Fruit fly (Drosophila melanogaster): ENCODE data around the gene CG5787.

CG5787 gene

DNA sequence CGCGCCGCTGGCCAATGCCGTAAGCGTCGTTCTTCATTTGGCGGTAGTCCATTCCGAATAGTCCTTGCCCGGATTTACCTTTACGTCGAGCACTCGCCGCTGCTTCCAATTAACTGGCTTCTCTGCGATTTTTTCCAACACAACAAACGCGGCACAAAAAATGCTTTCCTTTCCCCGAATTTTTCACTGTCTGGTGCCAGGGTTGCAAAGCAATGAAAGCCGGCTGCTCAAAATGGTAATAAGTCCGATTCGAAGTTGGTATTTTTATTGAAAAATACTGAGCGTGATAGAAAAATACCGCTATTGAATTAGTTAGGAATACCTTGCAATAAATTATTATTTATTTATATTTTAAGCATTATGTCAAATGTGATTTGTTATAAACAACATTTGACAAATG, 497 bp downstream of the CG5787 start (continued):
- TF ChIP-seq CG9797 (GFP tag; optimal IDR thresholded peaks at IDR 0.05) = peak; percentile 79
- TF ChIP-seq CG11247 (GFP tag; IDR thresholded peaks at IDR 0.05) = no peak
- TF ChIP-seq CG31224 (GFP tag; IDR thresholded peaks at IDR 0.05) = no peak
- no peak for TF ChIP-seq CrebB (tag; optimal IDR thresholded peaks at IDR 0.05)
- TF ChIP-seq Gsc (GFP tag; IDR thresholded peaks at IDR 0.05) = no peak
- no peak for TF ChIP-seq CG1647 (GFP tag; optimal IDR thresholded peaks at IDR 0.05)
- no peak for TF ChIP-seq NC2α (GFP tag; optimal IDR thresholded peaks at IDR 0.05)
- no peak for TF ChIP-seq CG5245 (GFP tag; optimal IDR thresholded peaks at IDR 0.05)
- TF ChIP-seq Poxn (GFP tag; IDR thresholded peaks at IDR 0.05) = no peak
- TF ChIP-seq Lim3 (GFP tag; IDR thresholded peaks at IDR 0.05) = no peak
- no peak for TF ChIP-seq pros (GFP tag; optimal IDR thresholded peaks at IDR 0.05)
- no peak for TF ChIP-seq bbx (GFP tag; IDR thresholded peaks at IDR 0.05; ENCODE audit: partially characterized antibody)
- peak in 1 of 3 experiments; percentile 7 for TF ChIP-seq Stat92E (GFP tag; optimal IDR thresholded peaks at IDR 0.05)
- TF ChIP-seq CG1602 (GFP tag; optimal IDR thresholded peaks at IDR 0.05) = no peak
- TF ChIP-seq dm (GFP tag; optimal IDR thresholded peaks at IDR 0.05) = peak; percentile 2
- peak; percentile 6 for TF ChIP-seq Sry-δ (GFP tag; optimal IDR thresholded peaks at IDR 0.05)
- no peak for TF ChIP-seq ato (GFP tag; IDR thresholded peaks at IDR 0.05; ENCODE audit: partially characterized antibody)
- TF ChIP-seq CG4328 (GFP tag; optimal IDR thresholded peaks at IDR 0.05) = no peak
- TF ChIP-seq oc (tag; optimal IDR thresholded peaks at IDR 0.05) = no peak
- TF ChIP-seq gsb-n (tag; optimal IDR thresholded peaks at IDR 0.05) = no peak
- no peak for TF ChIP-seq lab (GFP tag; optimal IDR thresholded peaks at IDR 0.05)
- no peak for TF ChIP-seq nmo (GFP tag; optimal IDR thresholded peaks at IDR 0.05)
- no peak for TF ChIP-seq CG12391 (tag; optimal IDR thresholded peaks at IDR 0.05)
- no peak for TF ChIP-seq pum (GFP tag; optimal IDR thresholded peaks at IDR 0.05)
- TF ChIP-seq CG6654 (GFP tag; optimal IDR thresholded peaks at IDR 0.05) = no peak
- TF ChIP-seq Bdp1 (GFP tag; optimal IDR thresholded peaks at IDR 0.05) = no peak
- TF ChIP-seq CG13123 (GFP tag; optimal IDR thresholded peaks at IDR 0.05) = no peak
- TF ChIP-seq fd64A (GFP tag; optimal IDR thresholded peaks at IDR 0.05) = no peak
- TF ChIP-seq CG14014 (GFP tag; IDR thresholded peaks at IDR 0.05) = no peak
- TF ChIP-seq E2f2 (GFP tag; IDR thresholded peaks at IDR 0.05) = peak; percentile 26; the same call in 1 of the 2 replicates
- TF ChIP-seq Rx (GFP tag; IDR thresholded peaks at IDR 0.05) = no peak
- no peak for TF ChIP-seq Hmx (GFP tag; optimal IDR thresholded peaks at IDR 0.05)
- no peak for TF ChIP-seq CG10321 (GFP tag; IDR thresholded peaks at IDR 0.05)
- TF ChIP-seq sob (GFP tag; IDR thresholded peaks at IDR 0.05) = no peak
- no peak for TF ChIP-seq dmrt11E (tag; optimal IDR thresholded peaks at IDR 0.05)
- TF ChIP-seq CG17385 (GFP tag; optimal IDR thresholded peaks at IDR 0.05) = no peak
- TF ChIP-seq CG43689 (GFP tag; IDR thresholded peaks at IDR 0.05) = no peak
- peak; percentile 52 for TF ChIP-seq CG17829 (tag; optimal IDR thresholded peaks at IDR 0.05)
- no peak for TF ChIP-seq Optix (GFP tag; IDR thresholded peaks at IDR 0.05)
- TF ChIP-seq CG1603 (tag; optimal IDR thresholded peaks at IDR 0.05) = peak; percentile 62
- TF ChIP-seq CG32767 (GFP tag; IDR thresholded peaks at IDR 0.05) = no peak
- TF ChIP-seq ERR (GFP tag; optimal IDR thresholded peaks at IDR 0.05) = no peak
- TF ChIP-seq Rfx (GFP tag; IDR thresholded peaks at IDR 0.05) = peak; percentile 31
- TF ChIP-seq gro (GFP tag; optimal IDR thresholded peaks at IDR 0.05) = no peak
- TF ChIP-seq gfzf (GFP tag; optimal IDR thresholded peaks at IDR 0.05) = peak; percentile 68
- no peak for TF ChIP-seq CG7357 (GFP tag; IDR thresholded peaks at IDR 0.05)
- TF ChIP-seq Fer1 (GFP tag; optimal IDR thresholded peaks at IDR 0.05) = no peak
- TF ChIP-seq sim (GFP tag; IDR thresholded peaks at IDR 0.05) = no peak
- TF ChIP-seq her (GFP tag; optimal IDR thresholded peaks at IDR 0.05) = no peak
- TF ChIP-seq unpg (GFP tag; optimal IDR thresholded peaks at IDR 0.05) = no peak
- no peak for TF ChIP-seq CG11398 (GFP tag; optimal IDR thresholded peaks at IDR 0.05)
- no peak for TF ChIP-seq Atf3 (GFP tag; optimal IDR thresholded peaks at IDR 0.05)

All from whole organism, embryonic.